Fruit fly (Drosophila melanogaster) whole organism, wandering third instar larva: ENCODE results near the gene ais.
A peak's percentile ranks its signal among the peaks of the same experiment; 100 is the strongest.

Experiments used
- h ChIP-seq: fragments of 200-800 bp; sonication (Bioruptor generic); optimal IDR thresholded peaks from 3 replicates; lab custom pipeline; 2016; ENCODE audit warnings: missing biosample characterization, mild to moderate bottlenecking, missing genetic modification characterization
- pan ChIP-seq: fragments of >200 bp; optimal IDR thresholded peaks from 2 replicates; lab custom pipeline; 2017

The ais gene

dm6 chr3L:17754285-17754684, 50.2 kb downstream of the ais start:
- TF ChIP-seq h (GFP tag; lab: Kevin White, UChicago) (peak; percentile 94), pan (lab: Kevin White, UChicago) (no peak)
